Worm (Caenorhabditis elegans) whole organism, young adult: ENCODE measurements around the gene hcf-1.
A peak's percentile ranks its signal among the peaks of the same experiment; 100 is the strongest.

Source experiments
- B0261.1 ChIP-seq: sonication (generic microtip); optimal IDR thresholded peaks from 2 replicates; lab custom pipeline; 2016; ENCODE audit warnings: mild to moderate bottlenecking, missing genetic modification characterization, moderate library complexity, missing compliant biosample characterization
- F22D6.2 ChIP-seq: sonication (generic microtip); optimal IDR thresholded peaks from 2 replicates; lab custom pipeline; 2016; ENCODE audit warnings: mild to moderate bottlenecking, missing genetic modification characterization, missing compliant biosample characterization
- F39B2.1 ChIP-seq: fragments of 200-800 bp; sonication (Bioruptor generic); IDR thresholded peaks from 2 replicates; pipeline ENCODE4 v1.3.6; 2022; ENCODE audit warnings: missing genetic modification reagents, missing genetic modification characterization, missing compliant biosample characterization
- F49E8.2 ChIP-seq: sonication (generic microtip); optimal IDR thresholded peaks from 3 replicates; lab custom pipeline; 2017; ENCODE audit warnings: missing genetic modification characterization, mild to moderate bottlenecking, missing compliant biosample characterization, antibody characterized with exemption, moderate library complexity; ENCODE audit not compliant: insufficient read depth
- F55B11.4 ChIP-seq: sonication (generic microtip); optimal IDR thresholded peaks from 2 replicates; lab custom pipeline; 2016; ENCODE audit warnings: missing compliant biosample characterization, missing genetic modification characterization, borderline replicate concordance; ENCODE audit not compliant: insufficient read depth
- F57A8.1 ChIP-seq: fragments of 200-800 bp; sonication (Bioruptor generic); optimal IDR thresholded peaks from 2 replicates; lab custom pipeline; 2018; ENCODE audit warnings: mild to moderate bottlenecking, missing genetic modification characterization, moderate library complexity, missing compliant biosample characterization
- F57C9.4 ChIP-seq: sonication (generic microtip); optimal IDR thresholded peaks from 2 replicates; lab custom pipeline; 2017; ENCODE audit warnings: mild to moderate bottlenecking, missing genetic modification characterization, missing compliant biosample characterization
- T07F8.4 ChIP-seq: sonication (generic microtip); optimal IDR thresholded peaks from 2 replicates; lab custom pipeline; 2016; ENCODE audit warnings: mild to moderate bottlenecking, missing genetic modification characterization, moderate library complexity, missing compliant biosample characterization
- T26A5.8 ChIP-seq: sonication (generic microtip); optimal IDR thresholded peaks from 2 replicates; lab custom pipeline; 2016; ENCODE audit warnings: missing genetic modification characterization, missing compliant biosample characterization
- Y53G8AR.9 ChIP-seq: fragments of 200-800 bp; sonication (Bioruptor generic); conservative IDR thresholded peaks from 2 replicates; pipeline ENCODE4 v1.3.6; 2022; ENCODE audit warnings: missing genetic modification reagents, missing genetic modification characterization, missing compliant biosample characterization
- Y56A3A.18 ChIP-seq: fragments of 200-800 bp; sonication (Bioruptor generic); IDR thresholded peaks from 2 replicates; pipeline ENCODE4 v1.3.6; 2022; ENCODE audit warnings: missing genetic modification reagents, missing genetic modification characterization, missing compliant biosample characterization
- Y79H2A.3 ChIP-seq: fragments of 200-800 bp; sonication (Bioruptor generic); conservative IDR thresholded peaks from 2 replicates; pipeline ENCODE4 v1.3.6; 2022; ENCODE audit warnings: missing genetic modification reagents, missing genetic modification characterization, missing compliant biosample characterization
- ZK185.1 ChIP-seq: sonication (generic microtip); optimal IDR thresholded peaks from 2 replicates; lab custom pipeline; 2016; ENCODE audit warnings: mild to moderate bottlenecking, missing genetic modification characterization, missing compliant biosample characterization; ENCODE audit not compliant: poor library complexity, severe bottlenecking
- bed-2 ChIP-seq: fragments of 200-800 bp; sonication (Bioruptor generic); IDR thresholded peaks from 2 replicates; pipeline ENCODE4 v1.3.6; 2022; ENCODE audit warnings: missing genetic modification reagents, missing genetic modification characterization, missing compliant biosample characterization
- cebp-1 ChIP-seq, 2 experiments: fragments of 200-800 bp in 1 of 2; sonication (Bioruptor generic) in 1 of 2; sonication (generic microtip) in 1 of 2; IDR thresholded peaks in 1 of 2; optimal IDR thresholded peaks in 1 of 2; 2 replicates each; pipeline versions ENCODE4 v1.3.6 to Lab custom; 2017 to 2022; ENCODE audit warnings: missing compliant biosample characterization in 2 of 2, missing genetic modification characterization in 2 of 2, mild to moderate bottlenecking in 1 of 2, missing genetic modification reagents in 1 of 2, moderate library complexity in 1 of 2
- cebp-2 ChIP-seq: fragments of 200-800 bp; sonication (Bioruptor generic); IDR thresholded peaks from 2 replicates; pipeline ENCODE4 v1.3.6; 2022; ENCODE audit warnings: missing genetic modification characterization, missing compliant biosample characterization
- ceh-27 ChIP-seq: fragments of 200-800 bp; sonication (Bioruptor generic); optimal IDR thresholded peaks from 2 replicates; lab custom pipeline; 2018; ENCODE audit warnings: mild to moderate bottlenecking, missing genetic modification characterization, moderate library complexity, missing compliant biosample characterization
- ceh-40 ChIP-seq: fragments of 200-800 bp; sonication (Bioruptor generic); IDR thresholded peaks from 2 replicates; pipeline ENCODE4 v1.3.6; 2022; ENCODE audit warnings: missing genetic modification characterization, missing compliant biosample characterization
- ceh-58 ChIP-seq: fragments of 200-800 bp; sonication (Bioruptor generic); IDR thresholded peaks from 2 replicates; pipeline ENCODE4 v1.3.6; 2022; ENCODE audit warnings: missing genetic modification characterization, missing compliant biosample characterization
- die-1 ChIP-seq: sonication (generic microtip); optimal IDR thresholded peaks from 2 replicates; lab custom pipeline; 2016; ENCODE audit warnings: missing genotype, mild to moderate bottlenecking, missing genetic modification characterization, missing compliant biosample characterization
- dox-1 ChIP-seq: fragments of 200-800 bp; sonication (Bioruptor generic); IDR thresholded peaks from 2 replicates; pipeline ENCODE4 v1.3.6; 2022; ENCODE audit warnings: missing genetic modification reagents, missing genetic modification characterization, missing compliant biosample characterization
- egl-44 ChIP-seq: fragments of 200-800 bp; sonication (Bioruptor generic); IDR thresholded peaks from 2 replicates; pipeline ENCODE4 v1.3.6; 2022; ENCODE audit warnings: missing genetic modification reagents, missing genetic modification characterization, missing compliant biosample characterization
- ets-4 ChIP-seq: fragments of 200-800 bp; sonication (Bioruptor generic); optimal IDR thresholded peaks from 2 replicates; lab custom pipeline; 2018; ENCODE audit warnings: mild to moderate bottlenecking, missing genetic modification characterization, missing compliant biosample characterization
- hlh-26 ChIP-seq: fragments of 200-800 bp; sonication (Bioruptor generic); conservative IDR thresholded peaks from 2 replicates; pipeline ENCODE4 v1.3.6; 2022; ENCODE audit warnings: missing genetic modification reagents, missing genetic modification characterization, missing compliant biosample characterization
- hmg-1.2 ChIP-seq: fragments of 200-800 bp; sonication (Bioruptor generic); IDR thresholded peaks from 2 replicates; pipeline ENCODE4 v1.3.6; 2022; ENCODE audit warnings: missing genetic modification reagents, missing genetic modification characterization, missing compliant biosample characterization
- hrde-1 ChIP-seq: sonication (generic microtip); optimal IDR thresholded peaks from 2 replicates; lab custom pipeline; 2016; ENCODE audit warnings: missing genetic modification characterization, mild to moderate bottlenecking, missing compliant biosample characterization, moderate library complexity, missing genotype, missing genetic modification reagents, borderline replicate concordance
- lag-1 ChIP-seq: fragments of 200-800 bp; sonication (Bioruptor generic); IDR thresholded peaks from 2 replicates; pipeline ENCODE4 v1.3.6; 2022; ENCODE audit warnings: missing genetic modification reagents, missing genetic modification characterization, missing compliant biosample characterization
- let-607 ChIP-seq, 2 experiments: fragments of 200-800 bp in 1 of 2; sonication (Bioruptor generic) in 1 of 2; sonication (generic microtip) in 1 of 2; optimal IDR thresholded peaks; 2 replicates each; lab custom pipeline; 2016 to 2018; ENCODE audit warnings: mild to moderate bottlenecking in 2 of 2, missing compliant biosample characterization in 2 of 2, missing genetic modification characterization in 2 of 2, moderate library complexity in 2 of 2, missing genotype in 1 of 2
- lin-26 ChIP-seq: fragments of 200-800 bp; sonication (Bioruptor generic); IDR thresholded peaks from 2 replicates; pipeline ENCODE4 v1.3.6; 2022; ENCODE audit warnings: missing genetic modification reagents, missing genetic modification characterization, missing compliant biosample characterization
- lin-35 ChIP-seq, 3 experiments: fragments of 150-350 bp in 2 of 3; sonication (generic microtip) in 1 of 3; optimal IDR thresholded peaks; 2 replicates each; lab custom pipeline; 2014 to 2018; ENCODE audit warnings: missing biosample characterization in 3 of 3, missing genetic modification characterization in 3 of 3, missing genetic modification reagents in 3 of 3
- lin-40 ChIP-seq: sonication (generic microtip); optimal IDR thresholded peaks from 2 replicates; lab custom pipeline; 2016; ENCODE audit warnings: missing genetic modification characterization, mild to moderate bottlenecking, missing compliant biosample characterization, missing genotype, missing genetic modification reagents
- lir-1 ChIP-seq: fragments of 200-800 bp; sonication (Bioruptor generic); conservative IDR thresholded peaks from 2 replicates; pipeline ENCODE4 v1.3.6; 2022; ENCODE audit warnings: missing genetic modification reagents, missing genetic modification characterization, missing compliant biosample characterization
- mcd-1 ChIP-seq: fragments of 200-800 bp; sonication (Bioruptor generic); IDR thresholded peaks from 2 replicates; pipeline ENCODE4 v1.3.6; 2022; ENCODE audit warnings: missing genetic modification reagents, missing genetic modification characterization, missing compliant biosample characterization
- pha-4 ChIP-seq: fragments of 150-350 bp; sonication (generic microtip); optimal IDR thresholded peaks from 2 replicates; lab custom pipeline; 2014; ENCODE audit warnings: missing biosample characterization, missing genetic modification reagents, missing genetic modification characterization
- repo-1 ChIP-seq: sonication (generic microtip); optimal IDR thresholded peaks from 2 replicates; lab custom pipeline; 2017; ENCODE audit warnings: mild to moderate bottlenecking, missing genetic modification characterization, missing compliant biosample characterization
- sdz-38 ChIP-seq: sonication (generic microtip); optimal IDR thresholded peaks from 2 replicates; lab custom pipeline; 2016; ENCODE audit warnings: missing genotype, missing genetic modification characterization, missing compliant biosample characterization
- sea-2 ChIP-seq: fragments of 200-800 bp; sonication (Bioruptor generic); IDR thresholded peaks from 2 replicates; pipeline ENCODE4 v1.3.6; 2022; ENCODE audit warnings: missing genetic modification characterization, missing compliant biosample characterization
- snpc-1.3 ChIP-seq: sonication (generic microtip); optimal IDR thresholded peaks from 2 replicates; lab custom pipeline; 2017; ENCODE audit warnings: missing genetic modification characterization, mild to moderate bottlenecking, missing compliant biosample characterization, antibody characterized with exemption, moderate library complexity, missing genotype, missing genetic modification reagents; ENCODE audit not compliant: insufficient read depth
- tbx-9 ChIP-seq: sonication (generic microtip); optimal IDR thresholded peaks from 2 replicates; lab custom pipeline; 2016; ENCODE audit warnings: borderline replicate concordance, missing genetic modification characterization, inconsistent platforms, missing compliant biosample characterization
- tlf-1 ChIP-seq: fragments of 200-800 bp; sonication (Bioruptor generic); optimal IDR thresholded peaks from 2 replicates; lab custom pipeline; 2018; ENCODE audit warnings: mild to moderate bottlenecking, missing genetic modification characterization, missing compliant biosample characterization
- unc-62 ChIP-seq: fragments of 150-350 bp; optimal IDR thresholded peaks from 2 replicates; lab custom pipeline; 2014; ENCODE audit warnings: missing biosample characterization, missing genetic modification reagents, missing genetic modification characterization
- ztf-22 ChIP-seq: fragments of 200-800 bp; sonication (Bioruptor generic); optimal IDR thresholded peaks from 2 replicates; lab custom pipeline; 2018; ENCODE audit warnings: mild to moderate bottlenecking, missing genetic modification characterization, moderate library complexity, missing compliant biosample characterization
- ztf-25 ChIP-seq: fragments of 200-800 bp; sonication (Bioruptor generic); IDR thresholded peaks from 2 replicates; pipeline ENCODE4 v1.3.6; 2022; ENCODE audit warnings: missing genetic modification reagents, missing genetic modification characterization, missing compliant biosample characterization
- ztf-26 ChIP-seq: sonication (generic microtip); optimal IDR thresholded peaks from 2 replicates; lab custom pipeline; 2017; ENCODE audit warnings: missing genetic modification characterization, missing compliant biosample characterization
- ztf-3 ChIP-seq: fragments of 200-800 bp; sonication (Bioruptor generic); optimal IDR thresholded peaks from 2 replicates; lab custom pipeline; 2018; ENCODE audit warnings: mild to moderate bottlenecking, missing genetic modification characterization, missing compliant biosample characterization

The hcf-1 gene

ce11 chrIV:7822524-7822923 lies 48.4 kb upstream of the hcf-1 start, which contains the start of gene T14A8.2:
Gene T14A8.2 (minus strand): TSS chrIV:7822624.
- TF ChIP-seq F57A8.1 (GFP tag; lab: Kevin White, UChicago) (no peak), pha-4 (tag; lab: Kevin White, UChicago) (no peak), ztf-22 (GFP tag; lab: Kevin White, UChicago) (no peak), cebp-2 (GFP tag; lab: Robert Waterston, UW) (no peak), Y56A3A.18 (no peak), Y53G8AR.9 (no peak), ztf-26 (tag; lab: Kevin White, UChicago) (no peak), ztf-3 (GFP tag; lab: Kevin White, UChicago) (no peak), T26A5.8 (tag; lab: Kevin White, UChicago) (no peak), ceh-58 (GFP tag; lab: Robert Waterston, UW) (no peak), unc-62 (GFP tag; lab: Kevin White, UChicago) (no peak), F57C9.4 (tag; lab: Kevin White, UChicago) (no peak), lin-26 (GFP tag; lab: Robert Waterston, UW) (no peak), repo-1 (tag; lab: Kevin White, UChicago) (no peak), F39B2.1 (GFP tag; lab: Robert Waterston, UW) (no peak), bed-2 (GFP tag; lab: Robert Waterston, UW) (no peak)

ce11 chrIV:7817852-7818251 lies 43.8 kb upstream of the hcf-1 start, which contains the start of gene ric-3:
Gene ric-3 (plus strand): TSS chrIV:7818251.
- TF ChIP-seq F57A8.1 (GFP tag; lab: Kevin White, UChicago) (no peak), cebp-1 (GFP tag; IDR thresholded peaks at IDR 0.05; lab: Robert Waterston, UW) (no peak), cebp-1 (tag; optimal IDR thresholded peaks at IDR 0.05; lab: Kevin White, UChicago) (peak; percentile 37), sdz-38 (tag; lab: Kevin White, UChicago) (no peak), Y56A3A.18 (no peak), ztf-22 (GFP tag; lab: Kevin White, UChicago) (no peak), snpc-1.3 (tag; lab: Kevin White, UChicago) (no peak), F49E8.2 (tag; lab: Kevin White, UChicago) (no peak), sea-2 (no peak), hrde-1 (tag; lab: Kevin White, UChicago) (no peak), lag-1 (no peak), lir-1 (GFP tag; lab: Robert Waterston, UW) (no peak), ztf-3 (GFP tag; lab: Kevin White, UChicago) (no peak), ets-4 (no peak), lin-40 (tag; lab: Kevin White, UChicago) (peak; percentile 9), die-1 (tag; lab: Kevin White, UChicago) (no peak), F55B11.4 (no peak), hlh-26 (GFP tag; lab: Robert Waterston, UW) (no peak), B0261.1 (tag; lab: Kevin White, UChicago) (no peak), let-607 (tag; optimal IDR thresholded peaks at IDR 0.05; lab: Kevin White, UChicago) (no peak), repo-1 (tag; lab: Kevin White, UChicago) (no peak), F39B2.1 (GFP tag; lab: Robert Waterston, UW) (no peak), ceh-40 (no peak), F22D6.2 (tag; lab: Kevin White, UChicago) (no peak), T07F8.4 (tag; lab: Kevin White, UChicago) (no peak), egl-44 (GFP tag; lab: Robert Waterston, UW) (no peak), ceh-27 (GFP tag; lab: Kevin White, UChicago) (peak; percentile 25), hmg-1.2 (GFP tag; lab: Robert Waterston, UW) (peak; percentile 82), cebp-2 (GFP tag; lab: Robert Waterston, UW) (no peak), dox-1 (GFP tag; lab: Robert Waterston, UW) (no peak), Y79H2A.3 (GFP tag; lab: Robert Waterston, UW) (no peak), ZK185.1 (tag; lab: Kevin White, UChicago) (no peak), lin-35 (GFP tag; optimal IDR thresholded peaks at IDR 0.05; lab: Kevin White, UChicago) (peak in 1 of 3 experiments; percentile 33), tbx-9 (tag; lab: Kevin White, UChicago) (no peak), ztf-25 (GFP tag; lab: Robert Waterston, UW) (no peak), tlf-1 (no peak), mcd-1 (0 out of 2 replicates have a peak, but pooled peaks have one; percentile 17)
